Fruit fly (Drosophila melanogaster): ENCODE results near the gene Fie.

DNA sequence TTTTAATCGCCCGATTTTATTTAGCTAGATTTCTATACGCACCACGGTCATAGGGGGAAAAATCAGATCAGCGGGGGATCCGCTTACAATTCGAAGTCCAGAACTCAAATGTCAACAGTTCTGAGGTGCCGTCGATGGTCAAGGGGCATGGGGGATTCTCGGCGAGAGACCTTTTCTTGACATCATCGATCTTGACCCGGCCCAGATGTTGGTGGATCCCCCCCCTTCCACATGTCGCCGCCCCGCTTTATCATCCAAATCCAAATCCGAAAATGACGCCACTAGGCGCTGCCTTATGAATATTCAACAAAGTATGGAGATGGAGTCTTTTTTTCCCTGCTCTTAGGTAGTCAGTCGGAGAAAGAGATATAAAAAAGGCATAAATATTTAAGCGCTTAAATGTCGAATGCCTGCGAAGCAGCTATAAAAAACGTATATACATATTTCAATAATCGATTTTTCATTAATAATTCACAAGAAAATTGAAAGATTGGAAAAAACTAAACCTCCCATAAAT lies 44.5 kb upstream of the Fie start:
- no peak for TF ChIP-seq CG8159 (tag; optimal IDR thresholded peaks at IDR 0.05)
- TF ChIP-seq fd96Ca (GFP tag; IDR thresholded peaks at IDR 0.05) = no peak
- no peak for TF ChIP-seq CG4496 (GFP tag; IDR thresholded peaks at IDR 0.05)
- no peak for TF ChIP-seq Snoo (tag; optimal IDR thresholded peaks at IDR 0.05)
- no peak for TF ChIP-seq CG15710 (tag; optimal IDR thresholded peaks at IDR 0.05)
- no peak for TF ChIP-seq Pif1A (GFP tag; optimal IDR thresholded peaks at IDR 0.05)
- no peak for TF ChIP-seq CG9948 (tag; optimal IDR thresholded peaks at IDR 0.05)
- TF ChIP-seq CG32121 (GFP tag; IDR thresholded peaks at IDR 0.05) = no peak
